Fruit fly (Drosophila melanogaster): ENCODE data around the gene Uck.

The Uck gene

dm6 chr3R:24333182-24333808, 43.3 kb downstream of the Uck start, which contains the start of the genes Rrp5 and Dis3:
Gene Rrp5, minus strand, starts transcription at chr3R:24333316.
Gene Dis3, plus strand, starts transcription at chr3R:24333433.
- TF ChIP-seq CG17801 (GFP tag; optimal IDR thresholded peaks at IDR 0.05; ENCODE audit: partially characterized antibody): no peak

dm6 chr3R:24336622-24337021, 46.6 kb downstream of the Uck start, which contains the start of gene CG6432:
Gene CG6432, plus strand, starts transcription at chr3R:24336922.
- no peak for TF ChIP-seq CG17801 (GFP tag; optimal IDR thresholded peaks at IDR 0.05; ENCODE audit: partially characterized antibody)

- no peak for TF ChIP-seq CG17801 (GFP tag; optimal IDR thresholded peaks at IDR 0.05; ENCODE audit: partially characterized antibody)
Observed at dm6 chr3R:24341251-24341650, 51.3 kb downstream of the Uck start, which contains the start of gene Ms. Gene Ms, plus strand, starts transcription at chr3R:24341551.
